Worm (Caenorhabditis elegans) whole organism, young adult: Measurements from ENCODE around the gene cpi-2.

Source experiments
- D2030.7 ChIP-seq: fragments of 200-800 bp; sonication (Bioruptor generic); IDR thresholded peaks from 2 replicates; pipeline ENCODE4 v1.3.6; 2022; ENCODE audit warnings: missing genetic modification reagents, missing genetic modification characterization, missing compliant biosample characterization
- F33H1.4 ChIP-seq: fragments of 200-800 bp; sonication (Bioruptor generic); IDR thresholded peaks from 2 replicates; pipeline ENCODE4 v1.3.6; 2022; ENCODE audit warnings: missing genetic modification reagents, missing genetic modification characterization, missing compliant biosample characterization
- F57A8.1 ChIP-seq: fragments of 200-800 bp; sonication (Bioruptor generic); optimal IDR thresholded peaks from 2 replicates; lab custom pipeline; 2018; ENCODE audit warnings: mild to moderate bottlenecking, missing genetic modification characterization, moderate library complexity, missing compliant biosample characterization
- akir-1 ChIP-seq: fragments of 200-800 bp; sonication (Bioruptor generic); optimal IDR thresholded peaks from 2 replicates; lab custom pipeline; 2018; ENCODE audit warnings: mild to moderate bottlenecking, missing genetic modification characterization, moderate library complexity, missing compliant biosample characterization
- cebp-1 ChIP-seq, 2 experiments: fragments of 200-800 bp in 1 of 2; sonication (Bioruptor generic) in 1 of 2; sonication (generic microtip) in 1 of 2; IDR thresholded peaks in 1 of 2; optimal IDR thresholded peaks in 1 of 2; 2 replicates each; pipeline versions ENCODE4 v1.3.6 to Lab custom; 2017 to 2022; ENCODE audit warnings: missing compliant biosample characterization in 2 of 2, missing genetic modification characterization in 2 of 2, mild to moderate bottlenecking in 1 of 2, missing genetic modification reagents in 1 of 2, moderate library complexity in 1 of 2
- let-607 ChIP-seq, 2 experiments: fragments of 200-800 bp in 1 of 2; sonication (Bioruptor generic) in 1 of 2; sonication (generic microtip) in 1 of 2; optimal IDR thresholded peaks; 2 replicates each; lab custom pipeline; 2016 to 2018; ENCODE audit warnings: mild to moderate bottlenecking in 2 of 2, missing compliant biosample characterization in 2 of 2, missing genetic modification characterization in 2 of 2, moderate library complexity in 2 of 2, missing genotype in 1 of 2
- madf-3 ChIP-seq: fragments of 200-800 bp; sonication (Bioruptor generic); IDR thresholded peaks from 2 replicates; pipeline ENCODE4 v1.3.6; 2022; ENCODE audit warnings: missing genetic modification reagents, missing genetic modification characterization, missing compliant biosample characterization
- pbrm-1 ChIP-seq: fragments of 200-800 bp; sonication (Bioruptor generic); IDR thresholded peaks from 2 replicates; pipeline ENCODE4 v1.3.6; 2022; ENCODE audit warnings: missing genetic modification reagents, missing genetic modification characterization, missing compliant biosample characterization
- sea-2 ChIP-seq: fragments of 200-800 bp; sonication (Bioruptor generic); IDR thresholded peaks from 2 replicates; pipeline ENCODE4 v1.3.6; 2022; ENCODE audit warnings: missing genetic modification characterization, missing compliant biosample characterization

ce11 chrV:6051159-6051558 is 7.3 kb downstream of the cpi-2 start, which contains the start of gene jamp-1:
- TF ChIP-seq sea-2 (GFP tag; lab: Robert Waterston, UW) (no peak), D2030.7 (GFP tag; lab: Robert Waterston, UW) (no peak), F57A8.1 (GFP tag; lab: Kevin White, UChicago) (no peak), F33H1.4 (no peak), madf-3 (GFP tag; lab: Robert Waterston, UW) (no peak), let-607 (tag; optimal IDR thresholded peaks at IDR 0.05; lab: Kevin White, UChicago) (no peak), pbrm-1 (GFP tag; lab: Robert Waterston, UW) (no peak), akir-1 (no peak), cebp-1 (GFP tag; IDR thresholded peaks at IDR 0.05; lab: Robert Waterston, UW) (no peak), cebp-1 (tag; optimal IDR thresholded peaks at IDR 0.05; lab: Kevin White, UChicago) (no peak)
